Worm (Caenorhabditis elegans) whole organism, mixed stage, embryonic: ENCODE data around the gene C44B11.4.

Experiments
- M03D4.4 ChIP-seq: sonication (generic microtip); optimal IDR thresholded peaks from 2 replicates; lab custom pipeline; 2017; ENCODE audit warnings: mild to moderate bottlenecking, missing genetic modification characterization, missing compliant biosample characterization
- bed-3 ChIP-seq: fragments of 200-800 bp; sonication (Bioruptor generic); optimal IDR thresholded peaks from 3 replicates; lab custom pipeline; 2018; ENCODE audit warnings: mild to moderate bottlenecking, missing genetic modification characterization, moderate library complexity, missing compliant biosample characterization
- blmp-1 ChIP-seq: fragments of 150-350 bp; optimal IDR thresholded peaks from 2 replicates; lab custom pipeline; 2014; ENCODE audit warnings: missing biosample characterization, missing genetic modification characterization
- ceh-39 ChIP-seq: fragments of 150-350 bp; optimal IDR thresholded peaks from 2 replicates; lab custom pipeline; 2014; ENCODE audit warnings: missing biosample characterization, missing genetic modification characterization
- ceh-43 ChIP-seq: fragments of 200-800 bp; sonication (Bioruptor generic); optimal IDR thresholded peaks from 2 replicates; lab custom pipeline; 2018; ENCODE audit warnings: mild to moderate bottlenecking, missing genetic modification characterization, moderate library complexity, missing compliant biosample characterization
- cnd-1 ChIP-seq: fragments of 200-800 bp; sonication (Bioruptor generic); optimal IDR thresholded peaks from 2 replicates; lab custom pipeline; 2018; ENCODE audit warnings: mild to moderate bottlenecking, missing genetic modification characterization, missing compliant biosample characterization
- drap-1 ChIP-seq: fragments of 200-800 bp; sonication (Bioruptor generic); optimal IDR thresholded peaks from 3 replicates; lab custom pipeline; 2018; ENCODE audit warnings: mild to moderate bottlenecking, missing genetic modification characterization, missing compliant biosample characterization
- elt-1 ChIP-seq: sonication (generic microtip); optimal IDR thresholded peaks from 2 replicates; lab custom pipeline; 2017; ENCODE audit warnings: missing genetic modification characterization, mild to moderate bottlenecking, missing compliant biosample characterization, antibody characterized with exemption, moderate library complexity, borderline replicate concordance; ENCODE audit not compliant: insufficient read depth
- elt-3 ChIP-seq: fragments of 150-350 bp; optimal IDR thresholded peaks from 2 replicates; lab custom pipeline; 2014; ENCODE audit warnings: missing biosample characterization, missing genetic modification characterization
- flh-1 ChIP-seq: fragments of 200-800 bp; sonication (Bioruptor generic); optimal IDR thresholded peaks from 2 replicates; lab custom pipeline; 2018; ENCODE audit warnings: mild to moderate bottlenecking, missing genetic modification characterization, moderate library complexity, missing compliant biosample characterization
- ham-2 ChIP-seq: fragments of 200-800 bp; sonication (Bioruptor generic); optimal IDR thresholded peaks from 2 replicates; lab custom pipeline; 2018; ENCODE audit warnings: mild to moderate bottlenecking, missing genetic modification characterization, missing compliant biosample characterization
- hlh-1 ChIP-seq: fragments of 150-350 bp; optimal IDR thresholded peaks from 2 replicates; lab custom pipeline; 2014; ENCODE audit warnings: missing biosample characterization, missing genetic modification reagents, missing genetic modification characterization
- lin-13 ChIP-seq: fragments of 150-350 bp; optimal IDR thresholded peaks from 2 replicates; lab custom pipeline; 2014; ENCODE audit warnings: missing biosample characterization, missing genetic modification characterization
- lin-32 ChIP-seq: fragments of 200-800 bp; sonication (Bioruptor generic); optimal IDR thresholded peaks from 2 replicates; lab custom pipeline; 2018; ENCODE audit warnings: mild to moderate bottlenecking, missing genetic modification characterization, missing compliant biosample characterization
- lsy-2 ChIP-seq: fragments of 150-350 bp; optimal IDR thresholded peaks from 2 replicates; lab custom pipeline; 2014; ENCODE audit warnings: missing biosample characterization, missing genetic modification characterization
- mab-5 ChIP-seq: fragments of 150-350 bp; optimal IDR thresholded peaks from 2 replicates; lab custom pipeline; 2014; ENCODE audit warnings: missing biosample characterization, missing genetic modification characterization
- mep-1 ChIP-seq: fragments of 150-350 bp; optimal IDR thresholded peaks from 2 replicates; lab custom pipeline; 2017; ENCODE audit warnings: missing biosample characterization, missing genetic modification reagents, missing genetic modification characterization, inconsistent platforms
- mls-2 ChIP-seq: sonication (generic microtip); optimal IDR thresholded peaks from 2 replicates; lab custom pipeline; 2016; ENCODE audit warnings: mild to moderate bottlenecking, missing genetic modification characterization, moderate library complexity, missing compliant biosample characterization
- nhr-12 ChIP-seq: fragments of 150-350 bp; optimal IDR thresholded peaks from 2 replicates; lab custom pipeline; 2014; ENCODE audit warnings: missing biosample characterization, missing genetic modification characterization
- nhr-2 ChIP-seq: fragments of 150-350 bp; optimal IDR thresholded peaks from 2 replicates; lab custom pipeline; 2014; ENCODE audit warnings: missing biosample characterization, missing genetic modification characterization
- nhr-28 ChIP-seq: fragments of 150-350 bp; optimal IDR thresholded peaks from 2 replicates; lab custom pipeline; 2014; ENCODE audit warnings: missing biosample characterization, missing genetic modification characterization
- nhr-76 ChIP-seq: sonication (generic microtip); optimal IDR thresholded peaks from 2 replicates; lab custom pipeline; 2017; ENCODE audit warnings: missing biosample characterization, missing genetic modification characterization
- pha-4 ChIP-seq: fragments of 150-350 bp; optimal IDR thresholded peaks from 2 replicates; lab custom pipeline; 2018; ENCODE audit warnings: missing biosample characterization, missing genetic modification reagents, missing genetic modification characterization
- sem-2 ChIP-seq: fragments of 200-800 bp; sonication (Bioruptor generic); optimal IDR thresholded peaks from 2 replicates; lab custom pipeline; 2018; ENCODE audit warnings: mild to moderate bottlenecking, missing genetic modification characterization, missing compliant biosample characterization
- snpc-4 ChIP-seq: fragments of 150-350 bp; optimal IDR thresholded peaks from 2 replicates; lab custom pipeline; 2014; ENCODE audit warnings: missing biosample characterization, missing genetic modification characterization
- sptf-1 ChIP-seq: sonication (generic microtip); optimal IDR thresholded peaks from 2 replicates; lab custom pipeline; 2017; ENCODE audit warnings: mild to moderate bottlenecking, missing genetic modification characterization, moderate library complexity, missing compliant biosample characterization
- unc-120 ChIP-seq: sonication (generic microtip); optimal IDR thresholded peaks from 2 replicates; lab custom pipeline; 2017; ENCODE audit warnings: missing genetic modification characterization, missing compliant biosample characterization; ENCODE audit not compliant: poor library complexity, severe bottlenecking
- unc-39 ChIP-seq: fragments of 150-350 bp; optimal IDR thresholded peaks from 2 replicates; lab custom pipeline; 2014; ENCODE audit warnings: missing biosample characterization, missing genetic modification characterization
- unc-62 ChIP-seq: fragments of 150-350 bp; optimal IDR thresholded peaks from 2 replicates; lab custom pipeline; 2014; ENCODE audit warnings: missing biosample characterization, missing genetic modification reagents, missing genetic modification characterization
- zip-8 ChIP-seq: fragments of 150-350 bp; optimal IDR thresholded peaks from 2 replicates; lab custom pipeline; 2014; ENCODE audit warnings: missing biosample characterization, missing genetic modification characterization

Gene C44B11.4

ce11 chrIII:3143657-3144056 is at the start of gene C44B11.4:
C44B11.4 (minus strand) TSS chrIII:3143757.
- TF ChIP-seq lsy-2 (no peak), mab-5 (tag; lab: Kevin White, UChicago) (no peak), sptf-1 (tag; lab: Kevin White, UChicago) (no peak), ceh-39 (no peak), hlh-1 (tag; lab: Kevin White, UChicago) (no peak), unc-62 (no peak), cnd-1 (tag; lab: Kevin White, UChicago) (no peak), drap-1 (no peak), nhr-12 (tag; lab: Kevin White, UChicago) (no peak), nhr-76 (tag; lab: Kevin White, UChicago) (no peak), nhr-28 (no peak)
- TF ChIP-seq, all 35 proteins: peak for 0

- no peak for TF ChIP-seq ceh-39
- TF ChIP-seq blmp-1, result no peak
- no peak for TF ChIP-seq nhr-76 (tag; lab: Kevin White, UChicago)
Measured at ce11 chrIII:3191729-3192128, 48.2 kb upstream of the C44B11.4 start.

ce11 chrIII:3191195-3191594 is 47.6 kb upstream of the C44B11.4 start, which contains the start of gene R148.8:
R148.8 (plus strand) TSS chrIII:3191495.
- TF ChIP-seq mep-1 (tag; lab: Kevin White, UChicago), result no peak
- no peak for TF ChIP-seq flh-1 (GFP tag; lab: Kevin White, UChicago)
- no peak for TF ChIP-seq unc-39
- TF ChIP-seq ceh-43 (GFP tag; lab: Kevin White, UChicago), result no peak
- TF ChIP-seq nhr-12 (tag; lab: Kevin White, UChicago), result no peak
- TF ChIP-seq elt-1 (tag; lab: Kevin White, UChicago), result no peak
- no peak for TF ChIP-seq snpc-4 (tag; lab: Kevin White, UChicago)
- no peak for TF ChIP-seq nhr-76 (tag; lab: Kevin White, UChicago)
- TF ChIP-seq bed-3 (GFP tag; lab: Kevin White, UChicago), result no peak
- TF ChIP-seq nhr-28, result no peak
- no peak for TF ChIP-seq sem-2 (GFP tag; lab: Kevin White, UChicago)
- TF ChIP-seq pha-4 (tag; lab: Kevin White, UChicago), result no peak
- TF ChIP-seq lsy-2, result no peak
- no peak for TF ChIP-seq nhr-2 (tag; lab: Kevin White, UChicago)
- TF ChIP-seq, all 35 proteins: peak for 0

- TF ChIP-seq bed-3 (GFP tag; lab: Kevin White, UChicago) (no peak), lin-32 (no peak), mep-1 (tag; lab: Kevin White, UChicago) (no peak), drap-1 (no peak), nhr-2 (tag; lab: Kevin White, UChicago) (no peak), zip-8 (tag; lab: Kevin White, UChicago) (no peak), sptf-1 (tag; lab: Kevin White, UChicago) (no peak), M03D4.4 (tag; lab: Kevin White, UChicago) (no peak), elt-3 (tag; lab: Kevin White, UChicago) (no peak), unc-120 (no peak), snpc-4 (tag; lab: Kevin White, UChicago) (no peak), nhr-28 (no peak), lsy-2 (no peak)
Measured at ce11 chrIII:3190660-3191059, 47.1 kb upstream of the C44B11.4 start.

- TF ChIP-seq lin-13 (tag; lab: Kevin White, UChicago) (no peak), ham-2 (GFP tag; lab: Kevin White, UChicago) (no peak), ceh-39 (no peak), cnd-1 (tag; lab: Kevin White, UChicago) (no peak), unc-120 (no peak), M03D4.4 (tag; lab: Kevin White, UChicago) (no peak), unc-39 (no peak), nhr-2 (tag; lab: Kevin White, UChicago) (no peak), nhr-76 (tag; lab: Kevin White, UChicago) (no peak), mep-1 (tag; lab: Kevin White, UChicago) (no peak), lin-32 (no peak), pha-4 (tag; lab: Kevin White, UChicago) (no peak), mls-2 (tag; lab: Kevin White, UChicago) (no peak), nhr-12 (tag; lab: Kevin White, UChicago) (no peak), snpc-4 (tag; lab: Kevin White, UChicago) (no peak), ceh-43 (GFP tag; lab: Kevin White, UChicago) (no peak), sptf-1 (tag; lab: Kevin White, UChicago) (no peak), drap-1 (no peak)
Measured at ce11 chrIII:3188564-3188963, 45.0 kb upstream of the C44B11.4 start.
